Worm (Caenorhabditis elegans) whole organism, L1 larva: Measurements from ENCODE around the gene idpp-15.

Experiments used
- C04F5.9 ChIP-seq: sonication (generic microtip); optimal IDR thresholded peaks from 2 replicates; lab custom pipeline; 2016; ENCODE audit warnings: missing genetic modification characterization, missing compliant biosample characterization
- F16B12.6 ChIP-seq: fragments of 150-350 bp; optimal IDR thresholded peaks from 2 replicates; lab custom pipeline; 2014; ENCODE audit warnings: missing biosample characterization, missing genetic modification characterization
- aha-1 ChIP-seq: fragments of 150-350 bp; optimal IDR thresholded peaks from 2 replicates; lab custom pipeline; 2014; ENCODE audit warnings: missing biosample characterization, missing genetic modification characterization
- aly-2 ChIP-seq: fragments of 150-350 bp; optimal IDR thresholded peaks from 2 replicates; lab custom pipeline; 2014; ENCODE audit warnings: missing biosample characterization, missing genetic modification characterization
- ama-1 ChIP-seq: fragments of 150-350 bp; optimal IDR thresholded peaks from 2 replicates; lab custom pipeline; 2014
- ceh-8 ChIP-seq: fragments of 200-800 bp; sonication (Bioruptor generic); optimal IDR thresholded peaks from 2 replicates; lab custom pipeline; 2018; ENCODE audit warnings: mild to moderate bottlenecking, missing genetic modification characterization, moderate library complexity, missing compliant biosample characterization
- ceh-82 ChIP-seq, 3 experiments: fragments of 150-350 bp in 1 of 3; sonication (generic microtip) in 2 of 3; optimal IDR thresholded peaks; 2 replicates each; lab custom pipeline; 2014 to 2017; ENCODE audit warnings: missing biosample characterization in 3 of 3, missing genetic modification characterization in 3 of 3
- dpl-1 ChIP-seq, 3 experiments: fragments of 150-350 bp in 2 of 3; sonication (generic microtip) in 1 of 3; optimal IDR thresholded peaks; 2 replicates each; lab custom pipeline; 2014 to 2017; ENCODE audit warnings: missing biosample characterization in 3 of 3, missing genetic modification characterization in 3 of 3, missing genetic modification reagents in 3 of 3
- dsc-1 ChIP-seq: sonication (generic microtip); optimal IDR thresholded peaks from 2 replicates; lab custom pipeline; 2016; ENCODE audit warnings: mild to moderate bottlenecking, missing genetic modification characterization, missing compliant biosample characterization
- efl-3 ChIP-seq: fragments of 200-800 bp; sonication (Bioruptor generic); optimal IDR thresholded peaks from 2 replicates; lab custom pipeline; 2018; ENCODE audit warnings: mild to moderate bottlenecking, missing genetic modification characterization, missing compliant biosample characterization
- egl-13 ChIP-seq: sonication (generic microtip); optimal IDR thresholded peaks from 2 replicates; lab custom pipeline; 2016; ENCODE audit warnings: missing genotype, missing genetic modification reagents, missing genetic modification characterization, missing compliant biosample characterization
- elt-2 ChIP-seq: sonication (generic microtip); optimal IDR thresholded peaks from 2 replicates; lab custom pipeline; 2016; ENCODE audit warnings: missing genetic modification characterization, mild to moderate bottlenecking, inconsistent platforms, missing compliant biosample characterization, missing genetic modification reagents
- grh-1 ChIP-seq: fragments of 200-800 bp; sonication (Bioruptor generic); IDR thresholded peaks from 2 replicates; pipeline ENCODE4 v1.3.6; 2022; ENCODE audit warnings: missing genetic modification reagents, missing genetic modification characterization, missing compliant biosample characterization
- hlh-17 ChIP-seq: fragments of 200-800 bp; sonication (Bioruptor generic); optimal IDR thresholded peaks from 2 replicates; lab custom pipeline; 2018; ENCODE audit warnings: missing genetic modification characterization, mild to moderate bottlenecking, missing compliant biosample characterization, moderate library complexity, borderline replicate concordance
- hlh-4 ChIP-seq: sonication (generic microtip); optimal IDR thresholded peaks from 2 replicates; lab custom pipeline; 2016; ENCODE audit warnings: mild to moderate bottlenecking, missing genetic modification characterization, missing compliant biosample characterization
- hpl-2 ChIP-seq: fragments of 150-350 bp; optimal IDR thresholded peaks from 2 replicates; lab custom pipeline; 2014; ENCODE audit warnings: missing biosample characterization, missing genetic modification reagents, missing genetic modification characterization
- irx-1 ChIP-seq: sonication (generic microtip); optimal IDR thresholded peaks from 2 replicates; lab custom pipeline; 2016; ENCODE audit warnings: missing genetic modification characterization, missing compliant biosample characterization
- jun-1 ChIP-seq: fragments of 150-350 bp; optimal IDR thresholded peaks from 2 replicates; lab custom pipeline; 2014; ENCODE audit warnings: missing biosample characterization, missing genetic modification reagents, missing genetic modification characterization
- lin-13 ChIP-seq: fragments of 150-350 bp; optimal IDR thresholded peaks from 2 replicates; lab custom pipeline; 2014; ENCODE audit warnings: missing biosample characterization, missing genetic modification reagents, missing genetic modification characterization
- lin-14 ChIP-seq: fragments of 200-800 bp; sonication (Bioruptor generic); optimal IDR thresholded peaks from 2 replicates; lab custom pipeline; 2018; ENCODE audit warnings: mild to moderate bottlenecking, missing genetic modification characterization, moderate library complexity, missing compliant biosample characterization
- lin-35 ChIP-seq, 2 experiments: fragments of 150-350 bp; optimal IDR thresholded peaks; 2 replicates each; lab custom pipeline; 2014; ENCODE audit warnings: missing biosample characterization in 2 of 2, missing genetic modification characterization in 2 of 2, missing genetic modification reagents in 2 of 2
- lir-3 ChIP-seq: sonication (generic microtip); optimal IDR thresholded peaks from 2 replicates; lab custom pipeline; 2016; ENCODE audit warnings: mild to moderate bottlenecking, missing genetic modification characterization, moderate library complexity, missing compliant biosample characterization; ENCODE audit not compliant: poor library complexity
- nhr-12 ChIP-seq: sonication (generic microtip); optimal IDR thresholded peaks from 2 replicates; lab custom pipeline; 2017; ENCODE audit warnings: missing biosample characterization, missing genetic modification characterization
- nhr-20 ChIP-seq: sonication (generic microtip); optimal IDR thresholded peaks from 2 replicates; lab custom pipeline; 2016; ENCODE audit warnings: mild to moderate bottlenecking, missing genetic modification characterization, missing compliant biosample characterization
- nhr-47 ChIP-seq: sonication (generic microtip); optimal IDR thresholded peaks from 2 replicates; lab custom pipeline; 2016; ENCODE audit warnings: mild to moderate bottlenecking, missing genetic modification characterization, moderate library complexity, missing compliant biosample characterization
- nhr-76 ChIP-seq: sonication (generic microtip); optimal IDR thresholded peaks from 2 replicates; lab custom pipeline; 2017; ENCODE audit warnings: missing biosample characterization, missing genetic modification characterization
- nhr-77 ChIP-seq: fragments of 150-350 bp; optimal IDR thresholded peaks from 2 replicates; lab custom pipeline; 2014; ENCODE audit warnings: missing biosample characterization, missing genetic modification characterization
- nhr-85 ChIP-seq: sonication (generic microtip); peaks from one replicate; lab custom pipeline; 2016; ENCODE audit warnings: missing genetic modification characterization, inconsistent platforms, missing compliant biosample characterization
- nhr-90 ChIP-seq: sonication (generic microtip); optimal IDR thresholded peaks from 2 replicates; lab custom pipeline; 2016; ENCODE audit warnings: mild to moderate bottlenecking, missing genetic modification characterization, missing compliant biosample characterization; ENCODE audit not compliant: poor library complexity
- pag-3 ChIP-seq: sonication (generic microtip); optimal IDR thresholded peaks from 2 replicates; lab custom pipeline; 2017; ENCODE audit warnings: missing genetic modification characterization, mild to moderate bottlenecking, missing compliant biosample characterization, antibody characterized with exemption, borderline replicate concordance; ENCODE audit not compliant: insufficient read depth
- pqm-1 ChIP-seq: sonication (generic microtip); optimal IDR thresholded peaks from 3 replicates; lab custom pipeline; 2017; ENCODE audit warnings: missing biosample characterization, missing genetic modification characterization
- rnt-1 ChIP-seq: sonication (generic microtip); optimal IDR thresholded peaks from 2 replicates; lab custom pipeline; 2016; ENCODE audit warnings: mild to moderate bottlenecking, missing genetic modification characterization, moderate library complexity, missing compliant biosample characterization
- snpc-4 ChIP-seq: fragments of 150-350 bp; optimal IDR thresholded peaks from 2 replicates; lab custom pipeline; 2014; ENCODE audit warnings: missing biosample characterization, missing genetic modification characterization
- snu-23 ChIP-seq: sonication (generic microtip); optimal IDR thresholded peaks from 2 replicates; lab custom pipeline; 2016; ENCODE audit warnings: missing genetic modification characterization, missing compliant biosample characterization
- sox-4 ChIP-seq: sonication (generic microtip); optimal IDR thresholded peaks from 2 replicates; lab custom pipeline; 2016; ENCODE audit warnings: missing genetic modification characterization, missing compliant biosample characterization
- sptf-1 ChIP-seq: fragments of 150-350 bp; optimal IDR thresholded peaks from 2 replicates; lab custom pipeline; 2014; ENCODE audit warnings: missing biosample characterization, missing genetic modification characterization
- sup-37 ChIP-seq: fragments of 200-800 bp; sonication (Bioruptor generic); optimal IDR thresholded peaks from 2 replicates; lab custom pipeline; 2018; ENCODE audit warnings: mild to moderate bottlenecking, missing genetic modification characterization, missing compliant biosample characterization
- swsn-7 ChIP-seq: sonication (generic microtip); optimal IDR thresholded peaks from 2 replicates; lab custom pipeline; 2016; ENCODE audit warnings: missing genetic modification characterization, missing compliant biosample characterization
- unc-130 ChIP-seq: fragments of 150-350 bp; optimal IDR thresholded peaks from 2 replicates; lab custom pipeline; 2017; ENCODE audit warnings: missing biosample characterization, missing genetic modification characterization, inconsistent platforms
- unc-30 ChIP-seq: sonication (generic microtip); optimal IDR thresholded peaks from 2 replicates; lab custom pipeline; 2017; ENCODE audit warnings: missing biosample characterization, missing genetic modification characterization
- unc-62 ChIP-seq: fragments of 150-350 bp; optimal IDR thresholded peaks from 2 replicates; lab custom pipeline; 2014; ENCODE audit warnings: missing biosample characterization, missing genetic modification reagents, missing genetic modification characterization
- unc-86 ChIP-seq: sonication (generic microtip); optimal IDR thresholded peaks from 2 replicates; lab custom pipeline; 2016; ENCODE audit warnings: missing genetic modification characterization, missing compliant biosample characterization
- zag-1 ChIP-seq: fragments of 150-350 bp; optimal IDR thresholded peaks from 2 replicates; lab custom pipeline; 2014; ENCODE audit warnings: missing biosample characterization, missing genetic modification characterization
- zip-4 ChIP-seq: fragments of 200-800 bp; sonication (Bioruptor generic); optimal IDR thresholded peaks from 2 replicates; lab custom pipeline; 2018; ENCODE audit warnings: mild to moderate bottlenecking, missing genetic modification characterization, moderate library complexity, missing compliant biosample characterization

idpp-15 gene

DNA sequence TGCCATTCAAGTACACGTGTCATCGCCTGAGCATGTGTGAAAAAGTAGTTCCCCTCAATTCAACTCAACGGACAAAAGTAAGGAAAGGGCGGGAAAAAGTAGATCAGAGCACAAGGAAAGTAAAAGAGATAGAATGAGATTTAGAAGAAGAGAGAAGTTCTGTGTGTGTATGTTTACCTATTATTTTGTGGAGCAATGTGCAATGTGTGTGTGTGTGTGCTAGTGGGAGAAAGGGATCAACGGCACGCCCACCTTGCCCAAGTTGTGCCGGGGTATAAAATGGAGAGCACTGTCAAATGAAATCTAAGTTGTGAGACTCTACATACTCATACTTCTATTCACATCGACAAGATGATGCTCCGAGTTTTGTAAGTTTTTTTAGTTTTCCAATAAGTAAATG, at the start of gene idpp-15:
idpp-15 (plus strand) TSS at position 301 of the 400 bp plus-strand sequence.
- no peak for TF ChIP-seq snpc-4 (tag; lab: Kevin White, UChicago)
- no peak for TF ChIP-seq ceh-8
- no peak for TF ChIP-seq sup-37 (GFP tag; lab: Kevin White, UChicago)
- TF ChIP-seq snu-23 (GFP tag; lab: Kevin White, UChicago), result no peak
- TF ChIP-seq C04F5.9, result no peak
- TF ChIP-seq hlh-17, result no peak
- TF ChIP-seq lin-13 (GFP tag; lab: Kevin White, UChicago), result no peak
- TF ChIP-seq hlh-4 (tag; lab: Kevin White, UChicago), result no peak
- no peak for TF ChIP-seq sptf-1 (tag; lab: Kevin White, UChicago)
- TF ChIP-seq nhr-77 (tag; lab: Kevin White, UChicago), result no peak
- no peak for TF ChIP-seq aly-2 (tag; lab: Kevin White, UChicago)
- TF ChIP-seq ceh-82 (tag; optimal IDR thresholded peaks at IDR 0.05; lab: Kevin White, UChicago), result no peak
- no peak for TF ChIP-seq unc-86 (tag; lab: Kevin White, UChicago)

DNA sequence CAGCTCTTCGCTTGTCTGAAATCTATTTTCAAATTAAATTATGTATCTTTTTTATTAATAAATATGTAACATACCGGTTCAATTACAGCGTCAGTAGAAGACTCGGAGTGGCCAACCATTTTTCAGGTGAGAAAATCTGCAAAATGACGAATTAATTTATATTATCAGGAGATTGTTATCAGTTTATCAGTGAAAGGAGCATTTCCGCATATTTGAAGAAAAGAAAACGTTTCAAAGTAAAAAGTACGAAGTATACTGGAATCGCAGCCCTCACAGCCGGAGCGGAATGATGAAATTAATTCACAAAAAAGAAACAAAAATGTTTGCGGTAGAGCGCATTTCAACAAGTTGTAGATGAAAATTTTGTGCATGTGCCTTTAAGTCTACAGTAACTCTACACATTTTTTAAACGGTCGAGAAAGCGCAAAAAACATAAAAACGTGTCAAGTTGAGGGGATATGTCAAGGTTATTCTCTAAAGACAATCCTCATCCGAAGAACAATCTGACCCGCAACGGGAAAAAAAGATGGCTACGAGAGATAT, 45.5 kb upstream of the idpp-15 start:
- no peak for TF ChIP-seq unc-62 (GFP tag; lab: Kevin White, UChicago)
- no peak for TF ChIP-seq egl-13 (tag; lab: Kevin White, UChicago)
- no peak for TF ChIP-seq nhr-47
- TF ChIP-seq irx-1, result no peak
- TF ChIP-seq zip-4, result no peak
- TF ChIP-seq sox-4, result no peak
- peak; percentile 73 for TF ChIP-seq elt-2 (tag; lab: Kevin White, UChicago)
- peak; percentile 15 for TF ChIP-seq pqm-1 (tag; lab: Kevin White, UChicago)
- TF ChIP-seq nhr-20 (tag; lab: Kevin White, UChicago), result no peak

DNA sequence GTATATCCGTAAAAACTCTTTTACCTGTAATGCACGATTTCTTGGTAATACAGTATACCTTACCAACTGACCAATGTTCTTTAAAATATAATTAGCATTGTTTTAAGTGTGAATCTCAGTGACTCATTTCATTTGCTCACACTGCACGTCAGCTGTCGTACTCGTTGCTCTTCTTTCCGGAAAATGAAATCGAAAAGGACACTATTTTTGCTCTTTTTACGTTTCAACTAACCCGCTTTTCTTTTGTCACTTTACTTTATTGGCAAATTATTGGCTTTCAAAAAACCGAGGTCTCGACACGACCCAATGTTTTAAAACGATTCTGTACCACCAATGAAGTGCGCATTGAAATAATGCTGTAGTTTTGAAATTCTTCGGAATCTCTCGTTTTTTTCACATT, 44.5 kb upstream of the idpp-15 start, which contains the start of gene F42H10.6:
F42H10.6 (minus strand) TSS at position 101 of the 400 bp plus-strand sequence.
- no peak for TF ChIP-seq nhr-90 (tag; lab: Kevin White, UChicago)
- no peak for TF ChIP-seq hlh-17
- no peak for TF ChIP-seq nhr-85 (tag; lab: Kevin White, UChicago)
- no peak for TF ChIP-seq aha-1
- no peak for TF ChIP-seq jun-1
- no peak for TF ChIP-seq nhr-12 (tag; lab: Kevin White, UChicago)
- TF ChIP-seq snu-23 (GFP tag; lab: Kevin White, UChicago), result no peak
- no peak for TF ChIP-seq pag-3 (tag; lab: Kevin White, UChicago)
- TF ChIP-seq unc-86 (tag; lab: Kevin White, UChicago), result no peak
- TF ChIP-seq lir-3 (tag; lab: Kevin White, UChicago), result no peak

DNA sequence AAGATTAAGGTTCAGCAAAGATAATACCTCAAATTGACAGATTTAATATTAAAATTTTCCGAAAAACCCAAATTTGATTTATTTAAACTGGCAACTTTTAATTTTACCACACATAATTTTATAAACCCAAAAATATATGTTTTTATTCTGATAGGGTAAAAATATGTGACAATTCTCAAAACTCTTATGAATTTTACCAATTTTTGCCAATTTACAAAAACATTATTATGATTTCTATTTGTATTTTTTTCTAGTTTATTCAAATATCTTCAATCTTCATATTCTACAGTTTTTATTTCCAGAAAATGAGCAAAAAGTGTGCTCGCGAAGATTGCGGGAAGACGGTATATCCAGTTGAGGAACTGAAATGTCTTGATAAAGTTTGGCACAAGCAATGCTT, 41.0 kb upstream of the idpp-15 start, which contains the start of gene F42H10.3:
F42H10.3 (plus strand) TSS at position 301 of the 400 bp plus-strand sequence.
- no peak for TF ChIP-seq lin-13 (GFP tag; lab: Kevin White, UChicago)

DNA sequence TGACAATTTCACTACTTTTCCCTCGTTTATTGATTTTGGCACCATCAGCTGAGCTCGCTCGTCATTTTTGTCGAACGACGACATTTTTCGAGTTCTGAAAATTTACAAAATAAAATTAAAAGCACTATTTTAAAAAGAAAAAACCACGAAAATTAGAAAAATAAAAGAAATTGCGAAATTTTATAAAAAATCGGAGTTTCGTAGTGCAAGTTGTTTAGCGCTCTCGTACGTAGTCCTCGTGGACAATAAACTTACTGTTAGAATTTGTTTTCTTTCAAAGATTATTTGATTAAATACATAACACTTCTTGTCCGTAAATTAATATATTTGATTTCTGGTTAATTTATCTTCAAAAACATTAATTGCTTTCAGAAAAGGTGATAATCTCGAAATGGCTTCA, 34.6 kb upstream of the idpp-15 start, which contains the start of the genes ess-2 and F42H10.2:
ess-2 (minus strand) TSS at position 99 of the 400 bp plus-strand sequence.
F42H10.2 (plus strand) TSS at position 367 of the 400 bp plus-strand sequence.
- TF ChIP-seq unc-130 (tag; lab: Kevin White, UChicago), result no peak
- TF ChIP-seq grh-1 (GFP tag; lab: Robert Waterston, UW), result no peak
- TF ChIP-seq dpl-1 (GFP tag; optimal IDR thresholded peaks at IDR 0.05; lab: Kevin White, UChicago), result peak; percentile 9 to 65 (median 33)
- TF ChIP-seq hpl-2 (GFP tag; lab: Kevin White, UChicago), result no peak
- peak; percentile 43 for TF ChIP-seq swsn-7 (tag; lab: Kevin White, UChicago)
- no peak for TF ChIP-seq efl-3
- peak; percentile 31 for TF ChIP-seq nhr-47
- TF ChIP-seq rnt-1 (tag; lab: Kevin White, UChicago), result peak; percentile 40
- no peak for TF ChIP-seq sox-4
- no peak for TF ChIP-seq zag-1 (tag; lab: Kevin White, UChicago)
- TF ChIP-seq nhr-76 (tag; lab: Kevin White, UChicago), result no peak
- no peak for TF ChIP-seq F16B12.6 (tag; lab: Kevin White, UChicago)
- TF ChIP-seq unc-30 (tag; lab: Kevin White, UChicago), result no peak
- peak; percentile 2 for TF ChIP-seq dsc-1 (tag; lab: Kevin White, UChicago)
- no peak for TF ChIP-seq ama-1 (lab: Kevin White, UChicago)
- peak; percentile 49 for TF ChIP-seq lin-14 (GFP tag; lab: Kevin White, UChicago)
- TF ChIP-seq nhr-20 (tag; lab: Kevin White, UChicago), result peak; percentile 39
- TF ChIP-seq zip-4, result peak; percentile 83
- TF ChIP-seq ceh-82 (tag; optimal IDR thresholded peaks at IDR 0.05; lab: Kevin White, UChicago), result peak in 2 of 3 experiments; percentile 19 to 46
- TF ChIP-seq snu-23 (GFP tag; lab: Kevin White, UChicago), result peak; percentile 62
- TF ChIP-seq nhr-77 (tag; lab: Kevin White, UChicago), result no peak
- TF ChIP-seq sptf-1 (tag; lab: Kevin White, UChicago), result no peak
- TF ChIP-seq lin-35 (GFP tag; optimal IDR thresholded peaks at IDR 0.05; lab: Kevin White, UChicago), result peak; percentile 55 to 74
